Fruit fly (Drosophila melanogaster) whole organism, adult: ENCODE results near the gene CenB1A.

Source experiments
- CG11617 ChIP-seq: fragments of 200-800 bp; sonication (Bioruptor generic); optimal IDR thresholded peaks from 2 replicates; lab custom pipeline; 2017; ENCODE audit warnings: mild to moderate bottlenecking, missing biosample characterization, missing genetic modification reagents, missing genetic modification characterization
- CG12768 ChIP-seq: fragments of 200-800 bp; sonication (Bioruptor generic); optimal IDR thresholded peaks from 2 replicates; lab custom pipeline; 2017; ENCODE audit warnings: missing biosample characterization, missing genetic modification characterization, mild to moderate bottlenecking, moderate library complexity, missing genetic modification reagents
- CG14711 ChIP-seq: fragments of 200-800 bp; sonication (Bioruptor generic); optimal IDR thresholded peaks from 2 replicates; lab custom pipeline; 2018; ENCODE audit warnings: missing biosample characterization, mild to moderate bottlenecking, missing genetic modification characterization, moderate library complexity
- CG1620 ChIP-seq: fragments of 200-800 bp; sonication (Bioruptor generic); optimal IDR thresholded peaks from 2 replicates; lab custom pipeline; 2016; ENCODE audit warnings: missing biosample characterization, missing genetic modification characterization
- CG33017 ChIP-seq: fragments of 200-800 bp; sonication (Bioruptor generic); optimal IDR thresholded peaks from 2 replicates; lab custom pipeline; 2018; ENCODE audit warnings: missing biosample characterization, mild to moderate bottlenecking, missing genetic modification characterization, moderate library complexity
- CG5204 ChIP-seq: fragments of 200-800 bp; sonication (Bioruptor generic); optimal IDR thresholded peaks from 2 replicates; lab custom pipeline; 2016; ENCODE audit warnings: missing biosample characterization, missing genetic modification characterization
- CG7045 ChIP-seq: fragments of 200-800 bp; sonication (Bioruptor generic); optimal IDR thresholded peaks from 2 replicates; lab custom pipeline; 2017; ENCODE audit warnings: missing biosample characterization, mild to moderate bottlenecking, missing genetic modification characterization
- CG7101 ChIP-seq: fragments of 200-800 bp; sonication (Bioruptor generic); optimal IDR thresholded peaks from 2 replicates; lab custom pipeline; 2018; ENCODE audit warnings: missing biosample characterization, mild to moderate bottlenecking, missing genetic modification characterization, moderate library complexity
- Clk ChIP-seq: fragments of 200-800 bp; sonication (Bioruptor generic); optimal IDR thresholded peaks from 2 replicates; lab custom pipeline; 2017; ENCODE audit warnings: missing biosample characterization, missing genetic modification characterization
- Crg-1 ChIP-seq: fragments of 200-800 bp; sonication (Bioruptor generic); optimal IDR thresholded peaks from 2 replicates; lab custom pipeline; 2016; ENCODE audit warnings: missing biosample characterization, missing genetic modification characterization
- Hr96 ChIP-seq: fragments of 200-800 bp; sonication (Bioruptor generic); optimal IDR thresholded peaks from 2 replicates; lab custom pipeline; 2016; ENCODE audit warnings: missing biosample characterization, missing genetic modification characterization
- Mnt ChIP-seq: fragments of 200-800 bp; sonication (Bioruptor generic); optimal IDR thresholded peaks from 2 replicates; lab custom pipeline; 2016; ENCODE audit warnings: missing biosample characterization, mild to moderate bottlenecking, missing genetic modification characterization
- bab1 ChIP-seq: fragments of 200-800 bp; sonication (Bioruptor generic); optimal IDR thresholded peaks from 3 replicates; lab custom pipeline; 2019; ENCODE audit warnings: missing biosample characterization, mild to moderate bottlenecking, missing genetic modification characterization, moderate library complexity
- cic ChIP-seq: fragments of 200-800 bp; sonication (Bioruptor generic); optimal IDR thresholded peaks from 2 replicates; lab custom pipeline; 2017; ENCODE audit warnings: missing biosample characterization, mild to moderate bottlenecking, missing genetic modification characterization, moderate library complexity
- cnc ChIP-seq, 2 experiments: fragments of >200 bp; optimal IDR thresholded peaks; 2 replicates each; lab custom pipeline; 2017
- kay ChIP-seq: fragments of 200-800 bp; sonication (Bioruptor generic); peaks from one replicate; lab custom pipeline; 2016; ENCODE audit warnings: missing biosample characterization, missing genetic modification characterization, borderline replicate concordance
- ovo ChIP-seq: fragments of 200-800 bp; sonication (Bioruptor generic); optimal IDR thresholded peaks from 2 replicates; lab custom pipeline; 2016; ENCODE audit warnings: missing biosample characterization, missing genetic modification characterization
- pad ChIP-seq: fragments of 200-800 bp; sonication (Bioruptor generic); optimal IDR thresholded peaks from 3 replicates; lab custom pipeline; 2017; ENCODE audit warnings: missing biosample characterization, missing genetic modification characterization, mild to moderate bottlenecking, moderate library complexity, missing genetic modification reagents
- tj ChIP-seq: fragments of 200-800 bp; sonication (Bioruptor generic); optimal IDR thresholded peaks from 3 replicates; lab custom pipeline; 2017; ENCODE audit warnings: missing biosample characterization, mild to moderate bottlenecking, missing genetic modification characterization, moderate library complexity
- toe ChIP-seq: fragments of 200-800 bp; sonication (Bioruptor generic); optimal IDR thresholded peaks from 2 replicates; lab custom pipeline; 2016; ENCODE audit warnings: missing biosample characterization, missing genetic modification characterization

CenB1A gene

DNA sequence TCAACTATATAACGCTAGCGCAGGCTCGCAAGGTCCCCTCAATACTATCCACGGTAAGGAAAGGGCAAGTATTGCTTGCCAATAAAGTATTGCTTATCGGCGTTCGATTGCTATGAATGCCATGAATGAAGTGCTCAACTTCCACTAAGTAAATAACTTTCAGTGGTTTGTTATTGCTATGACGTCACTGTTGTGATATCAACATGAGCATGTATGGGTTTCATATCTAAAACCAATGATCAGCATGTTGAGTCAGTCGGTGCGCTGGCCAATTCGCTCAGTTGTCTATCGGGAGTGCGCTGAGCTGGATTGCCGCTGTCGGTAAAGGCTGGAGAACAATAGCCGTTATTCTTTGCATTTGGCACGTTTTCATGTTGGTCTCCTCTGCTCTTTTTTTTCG lies 2.7 kb downstream of the CenB1A start:
- TF ChIP-seq CG5204: no peak
- TF ChIP-seq Mnt: peak; percentile 7
- TF ChIP-seq cic (GFP tag; lab: Kevin White, UChicago): peak; percentile 87
- TF ChIP-seq CG11617: no peak
- peak; percentile 4 for TF ChIP-seq CG7101 (tag; lab: Kevin White, UChicago)
- no peak for TF ChIP-seq CG1620 (GFP tag; lab: Kevin White, UChicago)
- no peak for TF ChIP-seq tj
- no peak for TF ChIP-seq kay (GFP tag; lab: Kevin White, UChicago)
- TF ChIP-seq bab1 (GFP tag; lab: Kevin White, UChicago): peak; percentile 26

- TF ChIP-seq tj (no peak), CG1620 (GFP tag; lab: Kevin White, UChicago) (no peak), Hr96 (GFP tag; lab: Kevin White, UChicago) (no peak), cnc (optimal IDR thresholded peaks at IDR 0.05; lab: Kevin White, UChicago) (no peak), CG5204 (no peak), Clk (GFP tag; lab: Kevin White, UChicago) (no peak), CG14711 (tag; lab: Kevin White, UChicago) (no peak), CG7045 (no peak), bab1 (GFP tag; lab: Kevin White, UChicago) (peak; percentile 29), Crg-1 (no peak), CG11617 (peak; percentile 28), CG12768 (GFP tag; lab: Kevin White, UChicago) (no peak), cic (GFP tag; lab: Kevin White, UChicago) (no peak)
Observed at dm6 chr3R:23126241-23127022, 8.2 kb downstream of the CenB1A start, which contains the start of gene CG31365. CG31365 (minus strand) TSS chr3R:23126422.

- TF ChIP-seq CG12768 (GFP tag; lab: Kevin White, UChicago) (no peak), cic (GFP tag; lab: Kevin White, UChicago) (no peak), Hr96 (GFP tag; lab: Kevin White, UChicago) (no peak), bab1 (GFP tag; lab: Kevin White, UChicago) (peak; percentile 49)
Observed at dm6 chr3R:23127796-23128195, 9.6 kb downstream of the CenB1A start, which contains the start of gene CG31457. CG31457 (minus strand) TSS chr3R:23127981.

dm6 chr3R:23129617-23130016 lies 11.4 kb downstream of the CenB1A start:
- TF ChIP-seq cnc (optimal IDR thresholded peaks at IDR 0.05; lab: Kevin White, UChicago): no peak
- no peak for TF ChIP-seq CG5204
- TF ChIP-seq CG33017 (tag; lab: Kevin White, UChicago): no peak
- no peak for TF ChIP-seq Crg-1
- TF ChIP-seq Clk (GFP tag; lab: Kevin White, UChicago): no peak
- TF ChIP-seq bab1 (GFP tag; lab: Kevin White, UChicago): no peak
- no peak for TF ChIP-seq CG12768 (GFP tag; lab: Kevin White, UChicago)
- TF ChIP-seq toe (GFP tag; lab: Kevin White, UChicago): no peak
- TF ChIP-seq CG11617: no peak
- no peak for TF ChIP-seq pad

- TF ChIP-seq CG5204: no peak
- no peak for TF ChIP-seq bab1 (GFP tag; lab: Kevin White, UChicago)
- no peak for TF ChIP-seq pad
- TF ChIP-seq Mnt: no peak
- no peak for TF ChIP-seq Hr96 (GFP tag; lab: Kevin White, UChicago)
- TF ChIP-seq kay (GFP tag; lab: Kevin White, UChicago): no peak
- no peak for TF ChIP-seq cic (GFP tag; lab: Kevin White, UChicago)
- no peak for TF ChIP-seq cnc (optimal IDR thresholded peaks at IDR 0.05; lab: Kevin White, UChicago)
- no peak for TF ChIP-seq Clk (GFP tag; lab: Kevin White, UChicago)
- TF ChIP-seq CG33017 (tag; lab: Kevin White, UChicago): no peak
- no peak for TF ChIP-seq CG7045
- TF ChIP-seq CG12768 (GFP tag; lab: Kevin White, UChicago): no peak
- TF ChIP-seq CG14711 (tag; lab: Kevin White, UChicago): no peak
- TF ChIP-seq CG11617: no peak
Observed at dm6 chr3R:23130181-23130580, 12.0 kb downstream of the CenB1A start.

DNA sequence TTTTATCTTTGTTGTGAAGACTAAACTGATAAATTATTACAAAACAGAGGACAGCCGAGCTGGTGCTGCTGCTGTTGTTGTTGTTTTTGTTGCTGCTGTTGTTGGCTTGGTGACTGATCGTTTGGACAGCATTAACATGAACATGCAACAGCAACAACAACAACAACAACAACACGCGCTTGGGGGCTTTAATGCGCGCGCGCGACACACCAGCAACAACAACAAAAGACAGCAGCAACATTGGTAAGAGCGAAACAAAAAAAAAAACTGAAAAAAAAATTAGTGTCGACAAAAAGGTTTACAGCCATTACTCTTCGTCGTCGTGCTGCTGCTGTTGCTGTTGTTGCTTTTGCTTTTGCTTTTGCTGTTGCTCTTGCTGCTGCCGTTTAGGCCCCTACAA lies 12.7 kb downstream of the CenB1A start:
- no peak for TF ChIP-seq cnc (optimal IDR thresholded peaks at IDR 0.05; lab: Kevin White, UChicago)
- TF ChIP-seq pad: no peak
- no peak for TF ChIP-seq ovo (GFP tag; lab: Kevin White, UChicago)
- no peak for TF ChIP-seq toe (GFP tag; lab: Kevin White, UChicago)
- TF ChIP-seq Mnt: no peak

DNA sequence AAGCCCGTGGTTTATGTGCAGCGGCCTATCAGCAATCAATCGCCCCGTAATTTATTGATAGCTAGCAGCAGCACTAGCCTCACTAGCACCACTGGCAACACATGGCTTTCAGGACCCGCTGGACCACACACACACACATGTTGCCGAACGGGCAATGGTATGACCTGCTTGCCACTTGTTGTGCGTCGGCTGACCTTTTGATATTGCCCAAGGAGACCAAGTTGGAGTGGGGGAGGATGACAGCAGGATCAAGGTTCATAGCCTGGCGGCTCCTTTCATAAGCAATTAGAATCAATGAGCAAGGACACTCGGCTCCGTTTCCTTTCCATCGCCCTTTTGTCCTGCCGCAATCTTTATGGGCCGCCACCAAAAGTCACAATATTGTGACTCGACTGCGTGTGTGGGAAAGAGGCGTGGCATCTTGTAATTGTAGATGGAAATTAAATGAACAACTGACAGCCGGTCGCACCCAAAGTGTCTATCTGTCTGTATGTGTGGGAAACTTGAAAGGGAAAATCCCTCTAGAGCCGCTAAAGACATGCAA lies 13.2 kb downstream of the CenB1A start:
- TF ChIP-seq CG12768 (GFP tag; lab: Kevin White, UChicago) (no peak), ovo (GFP tag; lab: Kevin White, UChicago) (no peak)
